Fruit fly (Drosophila melanogaster) whole organism, pupa: Measurements from ENCODE around the gene lectin-21Ca.

Source experiments
- CG10348 ChIP-seq: fragments of 200-800 bp; sonication (Bioruptor generic); IDR thresholded peaks from 2 replicates; pipeline ENCODE4 v1.3.6; 2022; ENCODE audit warnings: missing biosample characterization, missing genetic modification characterization
- CG12605 ChIP-seq: fragments of 200-800 bp; sonication (Bioruptor generic); IDR thresholded peaks from 2 replicates; pipeline ENCODE4 v1.3.6; 2022; ENCODE audit warnings: missing biosample characterization, missing genetic modification characterization
- CG13204 ChIP-seq: fragments of 200-800 bp; sonication (Bioruptor generic); optimal IDR thresholded peaks from 2 replicates; lab custom pipeline; 2018; ENCODE audit warnings: missing biosample characterization, mild to moderate bottlenecking, missing genetic modification characterization, moderate library complexity
- CG14655 ChIP-seq: fragments of 200-800 bp; sonication (Bioruptor generic); optimal IDR thresholded peaks from 3 replicates; lab custom pipeline; 2017; ENCODE audit warnings: mild to moderate bottlenecking, missing biosample characterization, missing genetic modification reagents, missing genetic modification characterization
- CG15710 ChIP-seq: fragments of 200-800 bp; sonication (Bioruptor generic); optimal IDR thresholded peaks from 2 replicates; lab custom pipeline; 2018; ENCODE audit warnings: missing biosample characterization, mild to moderate bottlenecking, missing genetic modification characterization, moderate library complexity
- CG17806 ChIP-seq: fragments of 200-800 bp; sonication (Bioruptor generic); optimal IDR thresholded peaks from 2 replicates; lab custom pipeline; 2018; ENCODE audit warnings: missing biosample characterization, mild to moderate bottlenecking, missing genetic modification characterization, moderate library complexity
- CG32121 ChIP-seq: fragments of 200-800 bp; sonication (Bioruptor generic); IDR thresholded peaks from 2 replicates; pipeline ENCODE4 v1.3.6; 2022; ENCODE audit warnings: missing biosample characterization, missing genetic modification characterization
- CG34367 ChIP-seq: fragments of 200-800 bp; sonication (Bioruptor generic); optimal IDR thresholded peaks from 2 replicates; lab custom pipeline; 2018; ENCODE audit warnings: missing biosample characterization, mild to moderate bottlenecking, missing genetic modification characterization
- CG4496 ChIP-seq: fragments of 200-800 bp; sonication (Bioruptor generic); IDR thresholded peaks from 3 replicates; pipeline ENCODE4 v1.3.6; 2022; ENCODE audit warnings: missing biosample characterization, missing genetic modification characterization
- CG8159 ChIP-seq: fragments of 200-800 bp; sonication (Bioruptor generic); optimal IDR thresholded peaks from 3 replicates; lab custom pipeline; 2018; ENCODE audit warnings: missing biosample characterization, mild to moderate bottlenecking, missing genetic modification characterization, moderate library complexity
- CG8301 ChIP-seq: fragments of 200-800 bp; sonication (Bioruptor generic); optimal IDR thresholded peaks from 2 replicates; lab custom pipeline; 2018; ENCODE audit warnings: missing biosample characterization, mild to moderate bottlenecking, missing genetic modification characterization
- CG9948 ChIP-seq: fragments of 200-800 bp; sonication (Bioruptor generic); optimal IDR thresholded peaks from 2 replicates; lab custom pipeline; 2018; ENCODE audit warnings: missing biosample characterization, mild to moderate bottlenecking, missing genetic modification characterization, moderate library complexity
- D1 ChIP-seq: fragments of 200-800 bp; sonication (Bioruptor generic); optimal IDR thresholded peaks from 2 replicates; lab custom pipeline; 2018; ENCODE audit warnings: missing biosample characterization, mild to moderate bottlenecking, missing genetic modification characterization, moderate library complexity
- EcR ChIP-seq: fragments of 200-800 bp; sonication (Bioruptor generic); optimal IDR thresholded peaks from 3 replicates; lab custom pipeline; 2019; ENCODE audit warnings: missing biosample characterization, missing genetic modification characterization, mild to moderate bottlenecking, moderate library complexity, missing genetic modification reagents
- Ets98B ChIP-seq: fragments of 200-800 bp; sonication (Bioruptor generic); IDR thresholded peaks from 2 replicates; pipeline ENCODE4 v1.3.6; 2022; ENCODE audit warnings: missing biosample characterization, missing genetic modification characterization
- Pif1A ChIP-seq: fragments of 200-800 bp; sonication (Bioruptor generic); optimal IDR thresholded peaks from 3 replicates; lab custom pipeline; 2016; ENCODE audit warnings: missing biosample characterization, missing genetic modification characterization
- Pif1B ChIP-seq: fragments of 200-800 bp; sonication (Bioruptor generic); optimal IDR thresholded peaks from 3 replicates; lab custom pipeline; 2016; ENCODE audit warnings: missing biosample characterization, missing genetic modification characterization
- Snoo ChIP-seq: fragments of 200-800 bp; sonication (Bioruptor generic); optimal IDR thresholded peaks from 3 replicates; lab custom pipeline; 2017; ENCODE audit warnings: missing biosample characterization, mild to moderate bottlenecking, missing genetic modification characterization, inconsistent platforms
- fd96Ca ChIP-seq: fragments of 200-800 bp; sonication (Bioruptor generic); IDR thresholded peaks from 3 replicates; pipeline ENCODE4 v1.3.6; 2022; ENCODE audit warnings: missing biosample characterization, missing genetic modification characterization
- gl ChIP-seq: fragments of 200-800 bp; sonication (Bioruptor generic); optimal IDR thresholded peaks from 2 replicates; lab custom pipeline; 2018; ENCODE audit warnings: missing biosample characterization, mild to moderate bottlenecking, missing genetic modification characterization
- rn ChIP-seq: fragments of 200-800 bp; sonication (Bioruptor generic); IDR thresholded peaks from 2 replicates; pipeline ENCODE4 v1.3.6; 2022; ENCODE audit warnings: missing biosample characterization, missing genetic modification characterization

Gene lectin-21Ca

dm6 chr2L:634208-634614 lies 9.8 kb downstream of the lectin-21Ca start:
- TF ChIP-seq Ets98B (GFP tag; lab: Robert Waterston, UW) (no peak), Snoo (tag; lab: Kevin White, UChicago) (peak; percentile 53), CG14655 (GFP tag; lab: Kevin White, UChicago) (no peak), CG13204 (GFP tag; lab: Kevin White, UChicago) (no peak), Pif1B (GFP tag; lab: Kevin White, UChicago) (peak; percentile 9)

dm6 chr2L:636507-636906 lies 12.1 kb downstream of the lectin-21Ca start:
- no peak for TF ChIP-seq rn (GFP tag; lab: Robert Waterston, UW)
- peak; percentile 65 for TF ChIP-seq CG14655 (GFP tag; lab: Kevin White, UChicago)
- no peak for TF ChIP-seq CG4496 (GFP tag; lab: Robert Waterston, UW)
- peak; percentile 5 for TF ChIP-seq Pif1B (GFP tag; lab: Kevin White, UChicago)
- peak; percentile 36 for TF ChIP-seq CG17806 (tag; lab: Kevin White, UChicago)
- no peak for TF ChIP-seq CG10348 (GFP tag; lab: Robert Waterston, UW)
- peak; percentile 23 for TF ChIP-seq CG8159 (tag; lab: Kevin White, UChicago)
- TF ChIP-seq Pif1A (GFP tag; lab: Kevin White, UChicago), result peak; percentile 40
- no peak for TF ChIP-seq Ets98B (GFP tag; lab: Robert Waterston, UW)
- peak; percentile 37 for TF ChIP-seq CG9948 (tag; lab: Kevin White, UChicago)
- TF ChIP-seq gl (tag; lab: Kevin White, UChicago), result no peak
- TF ChIP-seq CG8301 (tag; lab: Kevin White, UChicago), result peak; percentile 50
- no peak for TF ChIP-seq CG32121
- TF ChIP-seq, all 21 proteins: peak for 7

dm6 chr2L:646523-646922 lies 22.1 kb downstream of the lectin-21Ca start:
- TF ChIP-seq CG8159 (tag; lab: Kevin White, UChicago), result peak; percentile 81
- no peak for TF ChIP-seq Snoo (tag; lab: Kevin White, UChicago)
- TF ChIP-seq CG10348 (GFP tag; lab: Robert Waterston, UW), result no peak
- TF ChIP-seq fd96Ca (GFP tag; lab: Robert Waterston, UW), result no peak
- peak; percentile 84 for TF ChIP-seq CG9948 (tag; lab: Kevin White, UChicago)
- TF ChIP-seq CG34367 (tag; lab: Kevin White, UChicago), result peak; percentile 77
- peak; percentile 76 for TF ChIP-seq CG15710 (tag; lab: Kevin White, UChicago)
- TF ChIP-seq Pif1A (GFP tag; lab: Kevin White, UChicago), result peak; percentile 38
- TF ChIP-seq CG12605, result peak; percentile 59
- TF ChIP-seq CG4496 (GFP tag; lab: Robert Waterston, UW), result peak; percentile 54; the same call in 2 of the 3 replicates
- peak; percentile 34 for TF ChIP-seq gl (tag; lab: Kevin White, UChicago)
- peak; percentile 42 for TF ChIP-seq CG13204 (GFP tag; lab: Kevin White, UChicago)
- TF ChIP-seq CG8301 (tag; lab: Kevin White, UChicago), result peak; percentile 39
- TF ChIP-seq D1 (tag; lab: Kevin White, UChicago), result peak; percentile 23
- peak; percentile 80 for TF ChIP-seq CG17806 (tag; lab: Kevin White, UChicago)
- peak; percentile 37 for TF ChIP-seq Pif1B (GFP tag; lab: Kevin White, UChicago)
- TF ChIP-seq CG14655 (GFP tag; lab: Kevin White, UChicago), result peak; percentile 63
- TF ChIP-seq rn (GFP tag; lab: Robert Waterston, UW), result no peak
- no peak for TF ChIP-seq CG32121
- TF ChIP-seq EcR (GFP tag; lab: Kevin White, UChicago), result no peak

dm6 chr2L:647592-647991 lies 23.2 kb downstream of the lectin-21Ca start:
- no peak for TF ChIP-seq CG17806 (tag; lab: Kevin White, UChicago)
- no peak for TF ChIP-seq fd96Ca (GFP tag; lab: Robert Waterston, UW)
- TF ChIP-seq rn (GFP tag; lab: Robert Waterston, UW), result no peak
- TF ChIP-seq CG12605, result no peak
- no peak for TF ChIP-seq CG32121
- TF ChIP-seq Ets98B (GFP tag; lab: Robert Waterston, UW), result no peak
- TF ChIP-seq CG34367 (tag; lab: Kevin White, UChicago), result no peak
- TF ChIP-seq CG14655 (GFP tag; lab: Kevin White, UChicago), result no peak
- TF ChIP-seq CG10348 (GFP tag; lab: Robert Waterston, UW), result no peak
- TF ChIP-seq Pif1A (GFP tag; lab: Kevin White, UChicago), result no peak
- no peak for TF ChIP-seq CG8301 (tag; lab: Kevin White, UChicago)
- no peak for TF ChIP-seq CG13204 (GFP tag; lab: Kevin White, UChicago)
- TF ChIP-seq Snoo (tag; lab: Kevin White, UChicago), result no peak
- TF ChIP-seq CG9948 (tag; lab: Kevin White, UChicago), result no peak

DNA sequence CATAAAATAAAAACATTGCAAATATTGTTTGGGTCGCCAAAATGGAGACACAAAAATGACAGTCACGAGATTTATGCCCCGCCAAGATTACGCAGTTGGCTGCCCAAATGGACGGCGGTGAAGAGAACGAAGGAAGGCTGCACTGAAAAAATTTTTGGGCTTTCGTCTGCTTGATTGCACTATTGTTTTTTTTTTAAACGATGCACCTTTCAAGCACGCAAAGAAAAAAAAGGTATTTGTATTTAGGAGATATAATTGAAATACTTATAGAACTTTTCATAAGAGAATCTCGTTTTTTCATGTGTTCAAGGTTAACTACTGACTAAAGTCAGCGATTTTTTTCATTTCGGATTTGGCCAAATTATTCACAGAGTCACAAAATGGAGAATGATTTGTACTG lies 26.4 kb downstream of the lectin-21Ca start:
- TF ChIP-seq CG12605, result no peak
- peak; percentile 37 for TF ChIP-seq CG8159 (tag; lab: Kevin White, UChicago)
- peak; percentile 30 for TF ChIP-seq CG17806 (tag; lab: Kevin White, UChicago)
- TF ChIP-seq CG15710 (tag; lab: Kevin White, UChicago), result peak; percentile 5
- no peak for TF ChIP-seq CG13204 (GFP tag; lab: Kevin White, UChicago)
- TF ChIP-seq CG9948 (tag; lab: Kevin White, UChicago), result peak; percentile 25
- TF ChIP-seq Snoo (tag; lab: Kevin White, UChicago), result peak; percentile 56
- TF ChIP-seq Pif1A (GFP tag; lab: Kevin White, UChicago), result peak; percentile 43

dm6 chr2L:653784-654183 lies 29.4 kb downstream of the lectin-21Ca start:
- TF ChIP-seq CG12605 (peak; percentile 36; the same call in 1 of the 2 replicates), rn (GFP tag; lab: Robert Waterston, UW) (0 out of 2 replicates have a peak, but pooled peaks have one; percentile 11), CG32121 (peak; percentile 45; the same call in 1 of the 2 replicates), Pif1A (GFP tag; lab: Kevin White, UChicago) (peak; percentile 33), CG34367 (tag; lab: Kevin White, UChicago) (peak; percentile 16), CG15710 (tag; lab: Kevin White, UChicago) (no peak), D1 (tag; lab: Kevin White, UChicago) (no peak), CG4496 (GFP tag; lab: Robert Waterston, UW) (peak; percentile 81), Snoo (tag; lab: Kevin White, UChicago) (no peak), CG17806 (tag; lab: Kevin White, UChicago) (peak; percentile 65), EcR (GFP tag; lab: Kevin White, UChicago) (no peak), CG9948 (tag; lab: Kevin White, UChicago) (peak; percentile 8), CG8301 (tag; lab: Kevin White, UChicago) (peak; percentile 70), CG10348 (GFP tag; lab: Robert Waterston, UW) (no peak), gl (tag; lab: Kevin White, UChicago) (no peak), Pif1B (GFP tag; lab: Kevin White, UChicago) (peak; percentile 15), CG14655 (GFP tag; lab: Kevin White, UChicago) (peak; percentile 74), Ets98B (GFP tag; lab: Robert Waterston, UW) (peak; percentile 67), CG8159 (tag; lab: Kevin White, UChicago) (peak; percentile 48), CG13204 (GFP tag; lab: Kevin White, UChicago) (no peak), fd96Ca (GFP tag; lab: Robert Waterston, UW) (0 out of 3 replicates have a peak, but pooled peaks have one; percentile 43)
- TF ChIP-seq, all 21 proteins: peak for 14
